Fruit fly (Drosophila melanogaster) whole organism, embryonic: ENCODE data around the gene fliI.

Source experiments
- ATbp ChIP-seq: fragments of 200-800 bp; sonication (Bioruptor generic); optimal IDR thresholded peaks from 2 replicates; lab custom pipeline; 2017; ENCODE audit warnings: missing biosample characterization, mild to moderate bottlenecking, missing genetic modification characterization, missing genetic modification reagents
- Asciz ChIP-seq: fragments of 200-800 bp; sonication (Bioruptor generic); optimal IDR thresholded peaks from 2 replicates; lab custom pipeline; 2017; ENCODE audit warnings: missing biosample characterization, mild to moderate bottlenecking, missing genetic modification characterization, missing genetic modification reagents
- CG10462 ChIP-seq: fragments of 200-800 bp; sonication (Bioruptor generic); optimal IDR thresholded peaks from 2 replicates; lab custom pipeline; 2016; ENCODE audit warnings: missing biosample characterization, missing genetic modification characterization
- CG10565 ChIP-seq: fragments of 200-800 bp; sonication (Bioruptor generic); optimal IDR thresholded peaks from 3 replicates; lab custom pipeline; 2016; ENCODE audit warnings: missing biosample characterization, mild to moderate bottlenecking, missing genetic modification characterization
- CG11456 ChIP-seq: fragments of 200-800 bp; sonication (Bioruptor generic); IDR thresholded peaks from 3 replicates; pipeline ENCODE4 v1.3.6; 2022; ENCODE audit warnings: missing biosample characterization, missing genetic modification characterization
- CG11695 ChIP-seq: fragments of 200-800 bp; sonication (Bioruptor generic); IDR thresholded peaks from 3 replicates; pipeline ENCODE4 v1.3.6; 2022; ENCODE audit warnings: missing biosample characterization, missing genetic modification characterization
- CG12391 ChIP-seq: fragments of 200-800 bp; sonication (Bioruptor generic); optimal IDR thresholded peaks from 3 replicates; lab custom pipeline; 2018; ENCODE audit warnings: missing biosample characterization, mild to moderate bottlenecking, missing genetic modification characterization, moderate library complexity
- CG12659 ChIP-seq: fragments of 200-800 bp; sonication (Bioruptor generic); optimal IDR thresholded peaks from 3 replicates; lab custom pipeline; 2017; ENCODE audit warnings: mild to moderate bottlenecking, missing biosample characterization, missing genetic modification reagents, missing genetic modification characterization
- CG15073 ChIP-seq: fragments of 200-800 bp; sonication (Bioruptor generic); optimal IDR thresholded peaks from 2 replicates; lab custom pipeline; 2016; ENCODE audit warnings: missing biosample characterization, missing genetic modification characterization
- CG30020 ChIP-seq: fragments of 200-800 bp; optimal IDR thresholded peaks from 2 replicates; lab custom pipeline; 2019; ENCODE audit warnings: missing biosample characterization, mild to moderate bottlenecking, missing genetic modification characterization, moderate library complexity
- CG32767 ChIP-seq: fragments of 200-800 bp; sonication (Bioruptor generic); IDR thresholded peaks from 2 replicates; pipeline ENCODE4 v1.3.6; 2022; ENCODE audit warnings: missing biosample characterization, missing genetic modification characterization
- CG3281 ChIP-seq: fragments of 200-800 bp; sonication (Bioruptor generic); optimal IDR thresholded peaks from 3 replicates; lab custom pipeline; 2017; ENCODE audit warnings: missing biosample characterization, mild to moderate bottlenecking, missing genetic modification characterization
- CG6175 ChIP-seq: fragments of 200-800 bp; sonication (Bioruptor generic); IDR thresholded peaks from 3 replicates; pipeline ENCODE4 v1.3.6; 2022; ENCODE audit warnings: missing biosample characterization, missing genetic modification characterization
- CG6765 ChIP-seq: fragments of 200-800 bp; sonication (Bioruptor generic); optimal IDR thresholded peaks from 3 replicates; lab custom pipeline; 2017; ENCODE audit warnings: missing biosample characterization, mild to moderate bottlenecking, missing genetic modification characterization
- CG6791 ChIP-seq: fragments of 200-800 bp; sonication (Bioruptor generic); IDR thresholded peaks from 3 replicates; pipeline ENCODE4 v1.3.6; 2022; ENCODE audit warnings: missing biosample characterization, missing genetic modification characterization; ENCODE audit not compliant: partially characterized antibody
- CG7786 ChIP-seq: fragments of 200-800 bp; sonication (Bioruptor generic); optimal IDR thresholded peaks from 2 replicates; lab custom pipeline; 2016; ENCODE audit warnings: missing biosample characterization, missing genetic modification characterization
- CG7928 ChIP-seq: fragments of 200-800 bp; sonication (Bioruptor generic); optimal IDR thresholded peaks from 2 replicates; lab custom pipeline; 2017; ENCODE audit warnings: missing biosample characterization, mild to moderate bottlenecking, missing genetic modification characterization
- Doc2 ChIP-seq: fragments of 200-800 bp; sonication (Bioruptor generic); IDR thresholded peaks from 2 replicates; pipeline ENCODE4 v1.3.6; 2022; ENCODE audit warnings: missing biosample characterization, missing genetic modification characterization
- Doc3 ChIP-seq: fragments of 200-800 bp; sonication (Bioruptor generic); IDR thresholded peaks from 3 replicates; pipeline ENCODE4 v1.3.6; 2022; ENCODE audit warnings: missing biosample characterization, missing genetic modification characterization; ENCODE audit not compliant: partially characterized antibody
- Dp ChIP-seq: fragments of 200-800 bp; sonication (Bioruptor generic); optimal IDR thresholded peaks from 2 replicates; lab custom pipeline; 2018; ENCODE audit warnings: missing biosample characterization, mild to moderate bottlenecking, missing genetic modification characterization, moderate library complexity
- Dref ChIP-seq: fragments of 200-800 bp; sonication (Bioruptor generic); IDR thresholded peaks from 2 replicates; pipeline ENCODE4 v1.3.6; 2022; ENCODE audit warnings: missing biosample characterization, missing genetic modification characterization
- Elba2 ChIP-seq: fragments of 200-800 bp; sonication (Bioruptor generic); optimal IDR thresholded peaks from 3 replicates; lab custom pipeline; 2016; ENCODE audit warnings: missing biosample characterization, missing genetic modification characterization
- Fer2 ChIP-seq: fragments of 200-800 bp; sonication (Bioruptor generic); optimal IDR thresholded peaks from 2 replicates; lab custom pipeline; 2018; ENCODE audit warnings: missing biosample characterization, mild to moderate bottlenecking, missing genetic modification characterization, moderate library complexity
- H2.0 ChIP-seq: fragments of 200-800 bp; sonication (Bioruptor generic); IDR thresholded peaks from 2 replicates; pipeline ENCODE4 v1.3.6; 2022; ENCODE audit warnings: missing biosample characterization, missing genetic modification characterization
- HmgD ChIP-seq: fragments of 200-800 bp; sonication (Bioruptor generic); optimal IDR thresholded peaks from 3 replicates; lab custom pipeline; 2016; ENCODE audit warnings: missing biosample characterization, missing genetic modification characterization
- Ptx1 ChIP-seq: fragments of 200-800 bp; sonication (Bioruptor generic); IDR thresholded peaks from 2 replicates; pipeline ENCODE4 v1.3.6; 2022; ENCODE audit warnings: missing biosample characterization, missing genetic modification characterization
- Rx ChIP-seq: fragments of 200-800 bp; sonication (Bioruptor generic); IDR thresholded peaks from 2 replicates; pipeline ENCODE4 v1.3.6; 2022; ENCODE audit warnings: missing biosample characterization, missing genetic modification characterization
- Stat92E ChIP-seq, 3 experiments: fragments of >200 bp in 2 of 3; fragments of 200-800 bp in 1 of 3; sonication (Bioruptor generic) in 1 of 3; optimal IDR thresholded peaks; 2 replicates each; lab custom pipeline; 2017 to 2019; ENCODE audit warnings: missing biosample characterization in 3 of 3, missing genetic modification characterization in 3 of 3, mild to moderate bottlenecking in 1 of 3, moderate library complexity in 1 of 3
- bab2 ChIP-seq: fragments of 200-800 bp; sonication (Bioruptor generic); optimal IDR thresholded peaks from 2 replicates; lab custom pipeline; 2016; ENCODE audit warnings: missing biosample characterization, missing genetic modification characterization
- bbx ChIP-seq: fragments of 200-800 bp; sonication (Bioruptor generic); IDR thresholded peaks from 2 replicates; pipeline ENCODE4 v1.3.6; 2022; ENCODE audit warnings: missing biosample characterization, missing genetic modification characterization; ENCODE audit not compliant: partially characterized antibody
- croc ChIP-seq: fragments of 200-800 bp; sonication (Bioruptor generic); conservative IDR thresholded peaks from 3 replicates; pipeline ENCODE4 v1.3.6; 2022; ENCODE audit warnings: missing biosample characterization, missing genetic modification characterization
- emc ChIP-seq: fragments of 200-800 bp; sonication (Bioruptor generic); optimal IDR thresholded peaks from 2 replicates; lab custom pipeline; 2016; ENCODE audit warnings: missing biosample characterization, missing genetic modification characterization
- ems ChIP-seq: fragments of 200-800 bp; sonication (Bioruptor generic); optimal IDR thresholded peaks from 3 replicates; lab custom pipeline; 2016; ENCODE audit warnings: missing biosample characterization, missing genetic modification characterization
- eyg ChIP-seq: fragments of 200-800 bp; sonication (Bioruptor generic); optimal IDR thresholded peaks from 3 replicates; lab custom pipeline; 2016; ENCODE audit warnings: missing biosample characterization, missing genetic modification characterization
- fd102C ChIP-seq: fragments of 200-800 bp; sonication (Bioruptor generic); optimal IDR thresholded peaks from 2 replicates; lab custom pipeline; 2018; ENCODE audit warnings: missing biosample characterization, mild to moderate bottlenecking, missing genetic modification characterization, moderate library complexity
- grn ChIP-seq: fragments of 200-800 bp; sonication (Bioruptor generic); optimal IDR thresholded peaks from 3 replicates; lab custom pipeline; 2017; ENCODE audit warnings: missing biosample characterization, missing genetic modification characterization
- hbn ChIP-seq: fragments of 200-800 bp; sonication (Bioruptor generic); IDR thresholded peaks from 2 replicates; pipeline ENCODE4 v1.3.6; 2022; ENCODE audit warnings: missing biosample characterization, missing genetic modification characterization; ENCODE audit not compliant: partially characterized antibody
- hth ChIP-seq: fragments of >200 bp; optimal IDR thresholded peaks from 2 replicates; lab custom pipeline; 2017; ENCODE audit warnings: inconsistent platforms
- ind ChIP-seq: fragments of 200-800 bp; sonication (Bioruptor generic); optimal IDR thresholded peaks from 3 replicates; lab custom pipeline; 2016; ENCODE audit warnings: missing biosample characterization, missing genetic modification characterization
- kay ChIP-seq: fragments of 200-800 bp; sonication (Bioruptor generic); optimal IDR thresholded peaks from 2 replicates; lab custom pipeline; 2016; ENCODE audit warnings: missing biosample characterization, missing genetic modification characterization
- klu ChIP-seq: fragments of 200-800 bp; sonication (Bioruptor generic); IDR thresholded peaks from 2 replicates; pipeline ENCODE4 v1.3.6; 2022; ENCODE audit warnings: missing biosample characterization, missing genetic modification characterization
- mirr ChIP-seq: fragments of 200-800 bp; sonication (Bioruptor generic); optimal IDR thresholded peaks from 3 replicates; lab custom pipeline; 2018; ENCODE audit warnings: missing biosample characterization, mild to moderate bottlenecking, missing genetic modification characterization
- prd ChIP-seq, 3 experiments: fragments of >200 bp in 2 of 3; fragments of 200-800 bp in 1 of 3; sonication (Bioruptor generic) in 1 of 3; optimal IDR thresholded peaks in 2 of 3; IDR thresholded peaks in 1 of 3; 2 replicates in 2 of 3; 3 replicates in 1 of 3; pipeline versions ENCODE4 v1.3.6 to Lab custom; 2017 to 2022; ENCODE audit warnings: missing biosample characterization in 1 of 3, missing genetic modification characterization in 1 of 3
- row ChIP-seq: fragments of 200-800 bp; sonication (Bioruptor generic); IDR thresholded peaks from 3 replicates; pipeline ENCODE4 v1.3.6; 2022; ENCODE audit warnings: missing biosample characterization, missing genetic modification characterization
- run ChIP-seq: fragments of 200-800 bp; sonication (Bioruptor generic); optimal IDR thresholded peaks from 3 replicates; lab custom pipeline; 2018; ENCODE audit warnings: missing biosample characterization, mild to moderate bottlenecking, missing genetic modification characterization
- shn ChIP-seq: fragments of 200-800 bp; sonication (Bioruptor generic); optimal IDR thresholded peaks from 3 replicates; lab custom pipeline; 2016; ENCODE audit warnings: missing biosample characterization, missing genetic modification characterization
- stwl ChIP-seq: fragments of 200-800 bp; sonication (Bioruptor generic); optimal IDR thresholded peaks from 3 replicates; lab custom pipeline; 2018; ENCODE audit warnings: missing biosample characterization, mild to moderate bottlenecking, missing genetic modification characterization, moderate library complexity
- tup ChIP-seq: fragments of 200-800 bp; sonication (Bioruptor generic); optimal IDR thresholded peaks from 2 replicates; lab custom pipeline; 2016; ENCODE audit warnings: missing biosample characterization, mild to moderate bottlenecking, missing genetic modification characterization, moderate library complexity
- zf30C ChIP-seq: fragments of 200-800 bp; sonication (Bioruptor generic); optimal IDR thresholded peaks from 3 replicates; lab custom pipeline; 2018; ENCODE audit warnings: missing biosample characterization, mild to moderate bottlenecking, missing genetic modification characterization

fliI gene

dm6 chrX:21367363-21368072 is 28.0 kb downstream of the fliI start:
- TF ChIP-seq croc (GFP tag; lab: Robert Waterston, UW) (peak; percentile 96), hth (lab: Kevin White, UChicago) (no peak), stwl (tag; lab: Kevin White, UChicago) (peak; percentile 4), Stat92E (GFP tag; optimal IDR thresholded peaks at IDR 0.05; lab: Kevin White, UChicago) (peak in 1 of 3 experiments; percentile 78), CG7928 (GFP tag; lab: Kevin White, UChicago) (peak; percentile 74), Ptx1 (GFP tag; lab: Robert Waterston, UW) (peak; percentile 97), emc (GFP tag; lab: Kevin White, UChicago) (peak; percentile 93), prd (optimal IDR thresholded peaks at IDR 0.05; lab: Kevin White, UChicago) (no peak), prd (GFP tag; IDR thresholded peaks at IDR 0.05; lab: Robert Waterston, UW) (peak; percentile 96), CG7786 (GFP tag; lab: Kevin White, UChicago) (peak; percentile 96), grn (GFP tag; lab: Kevin White, UChicago) (peak; percentile 62), ind (GFP tag; lab: Kevin White, UChicago) (peak; percentile 97), zf30C (GFP tag; lab: Kevin White, UChicago) (peak; percentile 36), H2.0 (GFP tag; lab: Robert Waterston, UW) (peak; percentile 93), bbx (GFP tag; lab: Robert Waterston, UW) (peak; percentile 56; the same call in 1 of the 2 replicates), CG6175 (GFP tag; lab: Robert Waterston, UW) (peak; percentile 90), Doc2 (GFP tag; lab: Robert Waterston, UW) (peak; percentile 89), CG15073 (peak; percentile 85), Asciz (peak; percentile 98), tup (peak; percentile 83), ems (GFP tag; lab: Kevin White, UChicago) (peak; percentile 97), CG12659 (GFP tag; lab: Kevin White, UChicago) (peak; percentile 99), ATbp (GFP tag; lab: Kevin White, UChicago) (peak; percentile 98), bab2 (GFP tag; lab: Kevin White, UChicago) (peak; percentile 95), CG6791 (GFP tag; lab: Robert Waterston, UW) (no peak), CG11456 (peak; percentile 96), fd102C (GFP tag; lab: Kevin White, UChicago) (peak; percentile 43), klu (GFP tag; lab: Robert Waterston, UW) (peak; percentile 94), Elba2 (GFP tag; lab: Kevin White, UChicago) (peak; percentile 19), run (peak; percentile 96), CG10462 (peak; percentile 91), CG30020 (peak; percentile 81), Rx (GFP tag; lab: Robert Waterston, UW) (peak; percentile 93), CG3281 (peak; percentile 99), shn (GFP tag; lab: Kevin White, UChicago) (peak; percentile 93), CG12391 (tag; lab: Kevin White, UChicago) (peak; percentile 98), Doc3 (GFP tag; lab: Robert Waterston, UW) (no peak), hbn (GFP tag; lab: Robert Waterston, UW) (no peak), CG32767 (GFP tag; lab: Robert Waterston, UW) (peak; percentile 95), HmgD (GFP tag; lab: Kevin White, UChicago) (peak; percentile 88), CG11695 (GFP tag; lab: Robert Waterston, UW) (peak; percentile 98), mirr (peak; percentile 97), Fer2 (peak; percentile 97), Dp (GFP tag; lab: Kevin White, UChicago) (peak; percentile 32), eyg (GFP tag; lab: Kevin White, UChicago) (peak; percentile 91), kay (peak; percentile 94), Dref (GFP tag; lab: Robert Waterston, UW) (0 out of 2 replicates have a peak, but pooled peaks have one; percentile 31), row (GFP tag; lab: Robert Waterston, UW) (peak; percentile 97), CG6765 (GFP tag; lab: Kevin White, UChicago) (peak; percentile 95), CG10565 (GFP tag; lab: Kevin White, UChicago) (peak; percentile 63)
